Fruit fly (Drosophila melanogaster): ENCODE results near the gene Acp95EF.
A peak's percentile ranks its signal among the peaks of the same experiment; 100 is the strongest.

Gene Acp95EF

dm6 chr3R:24221334-24222302 lies 7.2 kb upstream of the Acp95EF start, which contains the start of gene twin (continued):
- no peak for TF ChIP-seq CG12071 (GFP tag; optimal IDR thresholded peaks at IDR 0.05)
- TF ChIP-seq CG15479 (GFP tag; optimal IDR thresholded peaks at IDR 0.05), result no peak
- peak; percentile 51 to 68 for TF ChIP-seq Pdp1 (GFP tag; optimal IDR thresholded peaks at IDR 0.05)
- no peak for TF ChIP-seq Dfd (GFP tag; optimal IDR thresholded peaks at IDR 0.05)
- no peak for TF ChIP-seq oc (tag; optimal IDR thresholded peaks at IDR 0.05)
- peak; percentile 57 for TF ChIP-seq CG18619 (GFP tag; optimal IDR thresholded peaks at IDR 0.05)
- TF ChIP-seq zen2 (GFP tag; IDR thresholded peaks at IDR 0.05; ENCODE audit: partially characterized antibody), result peak; percentile 58; the same call in 1 of the 3 replicates
- TF ChIP-seq caup (GFP tag; optimal IDR thresholded peaks at IDR 0.05; ENCODE audit: severe bottlenecking), result peak; percentile 22
- peak; percentile 68 for TF ChIP-seq CG4282 (GFP tag; optimal IDR thresholded peaks at IDR 0.05)
- TF ChIP-seq CG14050 (GFP tag; IDR thresholded peaks at IDR 0.05), result no peak
- TF ChIP-seq HLH54F (GFP tag; optimal IDR thresholded peaks at IDR 0.05), result peak; percentile 76
- peak; percentile 62 for TF ChIP-seq CG4617 (GFP tag; optimal IDR thresholded peaks at IDR 0.05; ENCODE audit: borderline replicate concordance)
- no peak for TF ChIP-seq CG1024 (GFP tag; IDR thresholded peaks at IDR 0.05)
- peak; percentile 19 for TF ChIP-seq slou (GFP tag; optimal IDR thresholded peaks at IDR 0.05)
- peak; percentile 63 for TF ChIP-seq Doc3 (GFP tag; IDR thresholded peaks at IDR 0.05; ENCODE audit: partially characterized antibody)
- peak; percentile 17; the same call in 1 of the 2 replicates for TF ChIP-seq H2.0 (GFP tag; IDR thresholded peaks at IDR 0.05)
- TF ChIP-seq Atf3 (GFP tag; optimal IDR thresholded peaks at IDR 0.05), result peak; percentile 30
- peak; percentile 83 for TF ChIP-seq row (GFP tag; IDR thresholded peaks at IDR 0.05)
- peak; percentile 74 for TF ChIP-seq chn (GFP tag; optimal IDR thresholded peaks at IDR 0.05)
- peak; percentile 54 for TF ChIP-seq Spps (tag; optimal IDR thresholded peaks at IDR 0.05)
- peak; percentile 70 for TF ChIP-seq CG34224 (GFP tag; IDR thresholded peaks at IDR 0.05; ENCODE audit: partially characterized antibody)
- TF ChIP-seq Rx (GFP tag; IDR thresholded peaks at IDR 0.05), result no peak
- no peak for TF ChIP-seq CG2202 (tag; optimal IDR thresholded peaks at IDR 0.05)
- TF ChIP-seq ssp (GFP tag; IDR thresholded peaks at IDR 0.05), result peak; percentile 35; the same call in 1 of the 2 replicates
- 0 out of 2 replicates have a peak, but pooled peaks have one; percentile 25 for TF ChIP-seq CG7372 (GFP tag; IDR thresholded peaks at IDR 0.05)
- TF ChIP-seq bowl (GFP tag; IDR thresholded peaks at IDR 0.05), result no peak
- TF ChIP-seq Sry-δ (GFP tag; optimal IDR thresholded peaks at IDR 0.05), result peak; percentile 73
- peak; percentile 55; the same call in 1 of the 2 replicates for TF ChIP-seq Bgb (GFP tag; IDR thresholded peaks at IDR 0.05; ENCODE audit: partially characterized antibody)
- TF ChIP-seq Antp (GFP tag; optimal IDR thresholded peaks at IDR 0.05), result peak; percentile 73
- no peak for TF ChIP-seq wek (GFP tag; optimal IDR thresholded peaks at IDR 0.05)
- no peak for TF ChIP-seq CG32767 (GFP tag; IDR thresholded peaks at IDR 0.05)
- no peak for TF ChIP-seq ro (GFP tag; IDR thresholded peaks at IDR 0.05)
- TF ChIP-seq pfk (GFP tag; optimal IDR thresholded peaks at IDR 0.05), result no peak
- no peak for TF ChIP-seq Hr39 (optimal IDR thresholded peaks at IDR 0.05)
- no peak for TF ChIP-seq ase (GFP tag; IDR thresholded peaks at IDR 0.05)
- peak; percentile 23 for TF ChIP-seq luna (GFP tag; optimal IDR thresholded peaks at IDR 0.05)
- peak; percentile 39 for TF ChIP-seq CG10979 (tag; optimal IDR thresholded peaks at IDR 0.05)
- TF ChIP-seq p53 (GFP tag; optimal IDR thresholded peaks at IDR 0.05), result peak; percentile 31
- peak; percentile 52 for TF ChIP-seq fu2 (GFP tag; optimal IDR thresholded peaks at IDR 0.05)
- peak; percentile 69 for TF ChIP-seq sug (tag; optimal IDR thresholded peaks at IDR 0.05)
- no peak for TF ChIP-seq ttk (GFP tag; IDR thresholded peaks at IDR 0.05)
- TF ChIP-seq CG6689 (GFP tag; IDR thresholded peaks at IDR 0.05), result peak; percentile 53
- TF ChIP-seq maf-S (GFP tag; optimal IDR thresholded peaks at IDR 0.05), result peak; percentile 60
- peak; percentile 51 for TF ChIP-seq CG12155 (GFP tag; optimal IDR thresholded peaks at IDR 0.05)
- TF ChIP-seq inv (GFP tag; IDR thresholded peaks at IDR 0.05; ENCODE audit: partially characterized antibody), result peak; percentile 62
- TF ChIP-seq CG11398 (GFP tag; optimal IDR thresholded peaks at IDR 0.05), result no peak
- TF ChIP-seq CG7963 (GFP tag; IDR thresholded peaks at IDR 0.05; ENCODE audit: partially characterized antibody), result 0 out of 3 replicates have a peak, but pooled peaks have one; percentile 48
- TF ChIP-seq ind (GFP tag; optimal IDR thresholded peaks at IDR 0.05), result peak; percentile 64

Measured in whole organism, embryonic.